Fruit fly (Drosophila melanogaster) whole organism, embryonic: ENCODE results near the gene Vps29.

ENCODE experiments used
- CG10321 ChIP-seq: fragments of 200-800 bp; sonication (Bioruptor generic); IDR thresholded peaks from 2 replicates; pipeline ENCODE4 v1.3.6; 2022; ENCODE audit warnings: missing biosample characterization, missing genetic modification characterization
- CG12236 ChIP-seq: fragments of 200-800 bp; sonication (Bioruptor generic); optimal IDR thresholded peaks from 2 replicates; lab custom pipeline; 2016; ENCODE audit warnings: missing biosample characterization, missing genetic modification characterization
- CG1233 ChIP-seq: fragments of 200-800 bp; sonication (Bioruptor generic); optimal IDR thresholded peaks from 4 replicates; lab custom pipeline; 2018; ENCODE audit warnings: missing biosample characterization, mild to moderate bottlenecking, missing genetic modification characterization
- CG14667 ChIP-seq: fragments of 200-800 bp; sonication (Bioruptor generic); IDR thresholded peaks from 2 replicates; pipeline ENCODE4 v1.3.6; 2022; ENCODE audit warnings: missing biosample characterization, missing genetic modification characterization
- CG2120 ChIP-seq: fragments of 200-800 bp; sonication (Bioruptor generic); optimal IDR thresholded peaks from 3 replicates; lab custom pipeline; 2016; ENCODE audit warnings: missing biosample characterization, missing genetic modification characterization
- CG3995 ChIP-seq: fragments of 200-800 bp; sonication (Bioruptor generic); optimal IDR thresholded peaks from 3 replicates; lab custom pipeline; 2016; ENCODE audit warnings: missing biosample characterization, missing genetic modification characterization
- CG43689 ChIP-seq: fragments of 200-800 bp; sonication (Bioruptor generic); IDR thresholded peaks from 2 replicates; pipeline ENCODE4 v1.3.6; 2022; ENCODE audit warnings: missing biosample characterization, missing genetic modification characterization
- CG4617 ChIP-seq: fragments of 200-800 bp; sonication (Bioruptor generic); optimal IDR thresholded peaks from 3 replicates; lab custom pipeline; 2016; ENCODE audit warnings: missing biosample characterization, missing genetic modification characterization, borderline replicate concordance
- CG6272 ChIP-seq: fragments of 200-800 bp; sonication (Bioruptor generic); IDR thresholded peaks from 2 replicates; pipeline ENCODE4 v1.3.6; 2022; ENCODE audit warnings: missing biosample characterization, missing genetic modification characterization
- CG6813 ChIP-seq: fragments of 200-800 bp; sonication (Bioruptor generic); optimal IDR thresholded peaks from 2 replicates; lab custom pipeline; 2017; ENCODE audit warnings: missing biosample characterization, missing genetic modification characterization, mild to moderate bottlenecking, moderate library complexity, missing genetic modification reagents
- CG7372 ChIP-seq: fragments of 200-800 bp; sonication (Bioruptor generic); IDR thresholded peaks from 2 replicates; pipeline ENCODE4 v1.3.6; 2022; ENCODE audit warnings: missing biosample characterization, missing genetic modification characterization
- CG9437 ChIP-seq: fragments of 200-800 bp; sonication (Bioruptor generic); optimal IDR thresholded peaks from 2 replicates; lab custom pipeline; 2018; ENCODE audit warnings: missing biosample characterization, mild to moderate bottlenecking, missing genetic modification characterization
- D19B ChIP-seq: fragments of 200-800 bp; sonication (Bioruptor generic); optimal IDR thresholded peaks from 2 replicates; lab custom pipeline; 2017; ENCODE audit warnings: missing biosample characterization, mild to moderate bottlenecking, missing genetic modification characterization
- Doc3 ChIP-seq: fragments of 200-800 bp; sonication (Bioruptor generic); IDR thresholded peaks from 3 replicates; pipeline ENCODE4 v1.3.6; 2022; ENCODE audit warnings: missing biosample characterization, missing genetic modification characterization; ENCODE audit not compliant: partially characterized antibody
- HHEX ChIP-seq: fragments of 200-800 bp; sonication (Bioruptor generic); optimal IDR thresholded peaks from 3 replicates; lab custom pipeline; 2017; ENCODE audit warnings: missing biosample characterization, mild to moderate bottlenecking, missing genetic modification characterization, missing genetic modification reagents
- Lim3 ChIP-seq: fragments of 200-800 bp; sonication (Bioruptor generic); IDR thresholded peaks from 2 replicates; pipeline ENCODE4 v1.3.6; 2022; ENCODE audit warnings: missing biosample characterization, missing genetic modification characterization
- MESR4 ChIP-seq: fragments of 200-800 bp; sonication (Bioruptor generic); optimal IDR thresholded peaks from 2 replicates; lab custom pipeline; 2018; ENCODE audit warnings: missing biosample characterization, mild to moderate bottlenecking, missing genetic modification characterization, moderate library complexity
- Nf-YA ChIP-seq: fragments of 200-800 bp; sonication (Bioruptor generic); IDR thresholded peaks from 2 replicates; pipeline ENCODE4 v1.3.6; 2022; ENCODE audit warnings: missing biosample characterization, missing genetic modification characterization
- NfI ChIP-seq: fragments of 200-800 bp; sonication (Bioruptor generic); optimal IDR thresholded peaks from 3 replicates; lab custom pipeline; 2018; ENCODE audit warnings: missing biosample characterization, mild to moderate bottlenecking, missing genetic modification characterization, moderate library complexity
- Oaz ChIP-seq: fragments of 200-800 bp; sonication (Bioruptor generic); IDR thresholded peaks from 2 replicates; pipeline ENCODE4 v1.3.6; 2022; ENCODE audit warnings: missing biosample characterization, missing genetic modification characterization
- PHDP ChIP-seq: fragments of 200-800 bp; sonication (Bioruptor generic); optimal IDR thresholded peaks from 3 replicates; lab custom pipeline; 2018; ENCODE audit warnings: missing biosample characterization, mild to moderate bottlenecking, missing genetic modification characterization, moderate library complexity
- Stat92E ChIP-seq, 3 experiments: fragments of >200 bp in 2 of 3; fragments of 200-800 bp in 1 of 3; sonication (Bioruptor generic) in 1 of 3; optimal IDR thresholded peaks; 2 replicates each; lab custom pipeline; 2017 to 2019; ENCODE audit warnings: missing biosample characterization in 3 of 3, missing genetic modification characterization in 3 of 3, mild to moderate bottlenecking in 1 of 3, moderate library complexity in 1 of 3
- Xrp1 ChIP-seq: fragments of 200-800 bp; sonication (Bioruptor generic); IDR thresholded peaks from 2 replicates; pipeline ENCODE4 v1.3.6; 2022; ENCODE audit warnings: missing biosample characterization, missing genetic modification characterization
- ato ChIP-seq: fragments of 200-800 bp; sonication (Bioruptor generic); IDR thresholded peaks from 2 replicates; pipeline ENCODE4 v1.3.6; 2022; ENCODE audit warnings: missing biosample characterization, missing genetic modification characterization; ENCODE audit not compliant: partially characterized antibody
- bab2 ChIP-seq: fragments of 200-800 bp; sonication (Bioruptor generic); optimal IDR thresholded peaks from 2 replicates; lab custom pipeline; 2016; ENCODE audit warnings: missing biosample characterization, missing genetic modification characterization
- bowl ChIP-seq: fragments of 200-800 bp; sonication (Bioruptor generic); IDR thresholded peaks from 2 replicates; pipeline ENCODE4 v1.3.6; 2022; ENCODE audit warnings: missing biosample characterization, missing genetic modification characterization
- cato ChIP-seq: fragments of 200-800 bp; sonication (Bioruptor generic); optimal IDR thresholded peaks from 2 replicates; lab custom pipeline; 2016; ENCODE audit warnings: missing biosample characterization, missing genetic modification characterization, borderline replicate concordance
- ci ChIP-seq: fragments of 200-800 bp; sonication (Bioruptor generic); IDR thresholded peaks from 3 replicates; pipeline ENCODE4 v1.3.6; 2022; ENCODE audit warnings: missing biosample characterization, missing genetic modification characterization
- corto ChIP-seq: fragments of 200-800 bp; sonication (Bioruptor generic); optimal IDR thresholded peaks from 2 replicates; lab custom pipeline; 2016; ENCODE audit warnings: missing biosample characterization, mild to moderate bottlenecking, missing genetic modification characterization, moderate library complexity
- dati ChIP-seq: fragments of 200-800 bp; sonication (Bioruptor generic); IDR thresholded peaks from 2 replicates; pipeline ENCODE4 v1.3.6; 2022; ENCODE audit warnings: missing biosample characterization, missing genetic modification characterization
- disco-r ChIP-seq: fragments of 200-800 bp; sonication (Bioruptor generic); optimal IDR thresholded peaks from 2 replicates; lab custom pipeline; 2016; ENCODE audit warnings: missing biosample characterization, missing genetic modification characterization
- ems ChIP-seq: fragments of 200-800 bp; sonication (Bioruptor generic); optimal IDR thresholded peaks from 3 replicates; lab custom pipeline; 2016; ENCODE audit warnings: missing biosample characterization, missing genetic modification characterization
- en ChIP-seq: fragments of 200-800 bp; sonication (Bioruptor generic); optimal IDR thresholded peaks from 2 replicates; lab custom pipeline; 2016; ENCODE audit warnings: missing biosample characterization, missing genetic modification characterization
- fd102C ChIP-seq: fragments of 200-800 bp; sonication (Bioruptor generic); optimal IDR thresholded peaks from 2 replicates; lab custom pipeline; 2018; ENCODE audit warnings: missing biosample characterization, mild to moderate bottlenecking, missing genetic modification characterization, moderate library complexity
- gcm ChIP-seq: fragments of 200-800 bp; sonication (Bioruptor generic); optimal IDR thresholded peaks from 2 replicates; lab custom pipeline; 2019; ENCODE audit warnings: missing biosample characterization, mild to moderate bottlenecking, missing genetic modification characterization, moderate library complexity
- hb ChIP-seq: fragments of 200-800 bp; sonication (Bioruptor generic); IDR thresholded peaks from 3 replicates; pipeline ENCODE4 v1.3.6; 2022; ENCODE audit warnings: missing biosample characterization, missing genetic modification characterization; ENCODE audit not compliant: partially characterized antibody
- nau ChIP-seq: fragments of 200-800 bp; sonication (Bioruptor generic); optimal IDR thresholded peaks from 3 replicates; lab custom pipeline; 2017; ENCODE audit warnings: missing biosample characterization, mild to moderate bottlenecking, missing genetic modification characterization, missing genetic modification reagents
- nerfin-2 ChIP-seq: fragments of 200-800 bp; sonication (Bioruptor generic); IDR thresholded peaks from 2 replicates; pipeline ENCODE4 v1.3.6; 2022; ENCODE audit warnings: missing biosample characterization, missing genetic modification characterization; ENCODE audit not compliant: partially characterized antibody
- pan ChIP-seq, 4 experiments: fragments of >200 bp in 3 of 4; fragments of 200-800 bp in 1 of 4; sonication (Bioruptor generic) in 1 of 4; optimal IDR thresholded peaks in 3 of 4; IDR thresholded peaks in 1 of 4; 2 replicates each; pipeline versions ENCODE4 v1.3.6 to Lab custom; 2017 to 2022; ENCODE audit warnings: missing biosample characterization in 2 of 4, missing genetic modification characterization in 2 of 4, mixed read lengths in 1 of 4
- pb ChIP-seq: fragments of 200-800 bp; sonication (Bioruptor generic); optimal IDR thresholded peaks from 3 replicates; lab custom pipeline; 2016; ENCODE audit warnings: missing biosample characterization, missing genetic modification characterization
- pros ChIP-seq: fragments of 200-800 bp; sonication (Bioruptor generic); optimal IDR thresholded peaks from 3 replicates; lab custom pipeline; 2019; ENCODE audit warnings: missing biosample characterization, mild to moderate bottlenecking, missing genetic modification characterization, moderate library complexity
- row ChIP-seq: fragments of 200-800 bp; sonication (Bioruptor generic); IDR thresholded peaks from 3 replicates; pipeline ENCODE4 v1.3.6; 2022; ENCODE audit warnings: missing biosample characterization, missing genetic modification characterization
- run ChIP-seq: fragments of 200-800 bp; sonication (Bioruptor generic); optimal IDR thresholded peaks from 3 replicates; lab custom pipeline; 2018; ENCODE audit warnings: missing biosample characterization, mild to moderate bottlenecking, missing genetic modification characterization
- sd ChIP-seq: fragments of 200-800 bp; sonication (Bioruptor generic); optimal IDR thresholded peaks from 3 replicates; lab custom pipeline; 2018; ENCODE audit warnings: missing biosample characterization, mild to moderate bottlenecking, missing genetic modification characterization, moderate library complexity
- slou ChIP-seq: fragments of 200-800 bp; sonication (Bioruptor generic); optimal IDR thresholded peaks from 3 replicates; lab custom pipeline; 2016; ENCODE audit warnings: missing biosample characterization, missing genetic modification characterization
- stwl ChIP-seq: fragments of 200-800 bp; sonication (Bioruptor generic); optimal IDR thresholded peaks from 3 replicates; lab custom pipeline; 2018; ENCODE audit warnings: missing biosample characterization, mild to moderate bottlenecking, missing genetic modification characterization, moderate library complexity
- wor ChIP-seq: fragments of 200-800 bp; sonication (Bioruptor generic); IDR thresholded peaks from 2 replicates; pipeline ENCODE4 v1.3.6; 2022; ENCODE audit warnings: missing biosample characterization, missing genetic modification characterization

The Vps29 gene

dm6 chr2L:1118880-1119809 is 31.4 kb upstream of the Vps29 start (continued):
- TF ChIP-seq bowl (GFP tag; lab: Robert Waterston, UW) (peak; percentile 44; the same call in 1 of the 2 replicates), pros (no peak), HHEX (GFP tag; lab: Kevin White, UChicago) (peak; percentile 65), ems (GFP tag; lab: Kevin White, UChicago) (peak; percentile 59), CG1233 (GFP tag; lab: Kevin White, UChicago) (peak; percentile 48), Lim3 (no peak), Xrp1 (GFP tag; lab: Robert Waterston, UW) (peak; percentile 75), en (GFP tag; lab: Kevin White, UChicago) (peak; percentile 33), Oaz (GFP tag; lab: Robert Waterston, UW) (peak; percentile 61), wor (GFP tag; lab: Robert Waterston, UW) (peak; percentile 47; the same call in 1 of the 2 replicates), CG10321 (GFP tag; lab: Robert Waterston, UW) (no peak), CG12236 (GFP tag; lab: Kevin White, UChicago) (no peak), disco-r (GFP tag; lab: Kevin White, UChicago) (peak; percentile 11), hb (no peak), Doc3 (GFP tag; lab: Robert Waterston, UW) (no peak; the same call in 2 of the 3 replicates), ci (GFP tag; lab: Robert Waterston, UW) (peak; percentile 71; the same call in 2 of the 3 replicates), row (peak; percentile 98), CG43689 (GFP tag; lab: Robert Waterston, UW) (no peak), dati (GFP tag; lab: Robert Waterston, UW) (peak; percentile 28; the same call in 1 of the 2 replicates), slou (GFP tag; lab: Kevin White, UChicago) (peak; percentile 37), stwl (tag; lab: Kevin White, UChicago) (peak; percentile 4), D19B (peak; percentile 99), sd (tag; lab: Kevin White, UChicago) (peak; percentile 49), CG2120 (peak; percentile 94), CG3995 (peak; percentile 41), MESR4 (GFP tag; lab: Kevin White, UChicago) (no peak), PHDP (peak; percentile 81), Nf-YA (GFP tag; lab: Robert Waterston, UW) (peak; percentile 79), nau (GFP tag; lab: Kevin White, UChicago) (peak; percentile 66), CG6813 (GFP tag; lab: Kevin White, UChicago) (peak; percentile 12), CG9437 (GFP tag; lab: Kevin White, UChicago) (peak; percentile 55), ato (GFP tag; lab: Robert Waterston, UW) (no peak), corto (GFP tag; lab: Kevin White, UChicago) (peak; percentile 87), CG6272 (peak; percentile 57), CG14667 (GFP tag; lab: Robert Waterston, UW) (no peak; the same call in 1 of the 2 replicates), fd102C (GFP tag; lab: Kevin White, UChicago) (peak; percentile 32), gcm (GFP tag; lab: Kevin White, UChicago) (peak; percentile 52), Stat92E (GFP tag; optimal IDR thresholded peaks at IDR 0.05; lab: Kevin White, UChicago) (no peak), run (no peak), pb (GFP tag; lab: Kevin White, UChicago) (no peak), NfI (GFP tag; lab: Kevin White, UChicago) (peak; percentile 55), CG7372 (GFP tag; lab: Robert Waterston, UW) (peak; percentile 65), pan (optimal IDR thresholded peaks at IDR 0.05; lab: Kevin White, UChicago) (peak in 1 of 2 experiments; percentile 55), pan (GFP tag; optimal IDR thresholded peaks at IDR 0.05 in 1 of 2, IDR thresholded peaks at IDR 0.05 in 1 of 2) (peak in 1 of 2 experiments; percentile 67), nerfin-2 (no peak), CG4617 (GFP tag; lab: Kevin White, UChicago) (peak; percentile 39), bab2 (peak; percentile 51), cato (GFP tag; lab: Kevin White, UChicago) (peak; percentile 24)
